Fruit fly (Drosophila melanogaster) whole organism, pupa: ENCODE measurements around the gene CG32066.

Source experiments
- CG10348 ChIP-seq: fragments of 200-800 bp; sonication (Bioruptor generic); IDR thresholded peaks from 2 replicates; pipeline ENCODE4 v1.3.6; 2022; ENCODE audit warnings: missing biosample characterization, missing genetic modification characterization
- CG12605 ChIP-seq: fragments of 200-800 bp; sonication (Bioruptor generic); IDR thresholded peaks from 2 replicates; pipeline ENCODE4 v1.3.6; 2022; ENCODE audit warnings: missing biosample characterization, missing genetic modification characterization
- CG13204 ChIP-seq: fragments of 200-800 bp; sonication (Bioruptor generic); optimal IDR thresholded peaks from 2 replicates; lab custom pipeline; 2018; ENCODE audit warnings: missing biosample characterization, mild to moderate bottlenecking, missing genetic modification characterization, moderate library complexity
- CG14655 ChIP-seq: fragments of 200-800 bp; sonication (Bioruptor generic); optimal IDR thresholded peaks from 3 replicates; lab custom pipeline; 2017; ENCODE audit warnings: mild to moderate bottlenecking, missing biosample characterization, missing genetic modification reagents, missing genetic modification characterization
- CG15710 ChIP-seq: fragments of 200-800 bp; sonication (Bioruptor generic); optimal IDR thresholded peaks from 2 replicates; lab custom pipeline; 2018; ENCODE audit warnings: missing biosample characterization, mild to moderate bottlenecking, missing genetic modification characterization, moderate library complexity
- CG17806 ChIP-seq: fragments of 200-800 bp; sonication (Bioruptor generic); optimal IDR thresholded peaks from 2 replicates; lab custom pipeline; 2018; ENCODE audit warnings: missing biosample characterization, mild to moderate bottlenecking, missing genetic modification characterization, moderate library complexity
- CG32121 ChIP-seq: fragments of 200-800 bp; sonication (Bioruptor generic); IDR thresholded peaks from 2 replicates; pipeline ENCODE4 v1.3.6; 2022; ENCODE audit warnings: missing biosample characterization, missing genetic modification characterization
- CG34367 ChIP-seq: fragments of 200-800 bp; sonication (Bioruptor generic); optimal IDR thresholded peaks from 2 replicates; lab custom pipeline; 2018; ENCODE audit warnings: missing biosample characterization, mild to moderate bottlenecking, missing genetic modification characterization
- CG4496 ChIP-seq: fragments of 200-800 bp; sonication (Bioruptor generic); IDR thresholded peaks from 3 replicates; pipeline ENCODE4 v1.3.6; 2022; ENCODE audit warnings: missing biosample characterization, missing genetic modification characterization
- CG8159 ChIP-seq: fragments of 200-800 bp; sonication (Bioruptor generic); optimal IDR thresholded peaks from 3 replicates; lab custom pipeline; 2018; ENCODE audit warnings: missing biosample characterization, mild to moderate bottlenecking, missing genetic modification characterization, moderate library complexity
- CG8301 ChIP-seq: fragments of 200-800 bp; sonication (Bioruptor generic); optimal IDR thresholded peaks from 2 replicates; lab custom pipeline; 2018; ENCODE audit warnings: missing biosample characterization, mild to moderate bottlenecking, missing genetic modification characterization
- CG9948 ChIP-seq: fragments of 200-800 bp; sonication (Bioruptor generic); optimal IDR thresholded peaks from 2 replicates; lab custom pipeline; 2018; ENCODE audit warnings: missing biosample characterization, mild to moderate bottlenecking, missing genetic modification characterization, moderate library complexity
- D1 ChIP-seq: fragments of 200-800 bp; sonication (Bioruptor generic); optimal IDR thresholded peaks from 2 replicates; lab custom pipeline; 2018; ENCODE audit warnings: missing biosample characterization, mild to moderate bottlenecking, missing genetic modification characterization, moderate library complexity
- EcR ChIP-seq: fragments of 200-800 bp; sonication (Bioruptor generic); optimal IDR thresholded peaks from 3 replicates; lab custom pipeline; 2019; ENCODE audit warnings: missing biosample characterization, missing genetic modification characterization, mild to moderate bottlenecking, moderate library complexity, missing genetic modification reagents
- Ets98B ChIP-seq: fragments of 200-800 bp; sonication (Bioruptor generic); IDR thresholded peaks from 2 replicates; pipeline ENCODE4 v1.3.6; 2022; ENCODE audit warnings: missing biosample characterization, missing genetic modification characterization
- Pif1A ChIP-seq: fragments of 200-800 bp; sonication (Bioruptor generic); optimal IDR thresholded peaks from 3 replicates; lab custom pipeline; 2016; ENCODE audit warnings: missing biosample characterization, missing genetic modification characterization
- Pif1B ChIP-seq: fragments of 200-800 bp; sonication (Bioruptor generic); optimal IDR thresholded peaks from 3 replicates; lab custom pipeline; 2016; ENCODE audit warnings: missing biosample characterization, missing genetic modification characterization
- Snoo ChIP-seq: fragments of 200-800 bp; sonication (Bioruptor generic); optimal IDR thresholded peaks from 3 replicates; lab custom pipeline; 2017; ENCODE audit warnings: missing biosample characterization, mild to moderate bottlenecking, missing genetic modification characterization, inconsistent platforms
- fd96Ca ChIP-seq: fragments of 200-800 bp; sonication (Bioruptor generic); IDR thresholded peaks from 3 replicates; pipeline ENCODE4 v1.3.6; 2022; ENCODE audit warnings: missing biosample characterization, missing genetic modification characterization
- gl ChIP-seq: fragments of 200-800 bp; sonication (Bioruptor generic); optimal IDR thresholded peaks from 2 replicates; lab custom pipeline; 2018; ENCODE audit warnings: missing biosample characterization, mild to moderate bottlenecking, missing genetic modification characterization
- rn ChIP-seq: fragments of 200-800 bp; sonication (Bioruptor generic); IDR thresholded peaks from 2 replicates; pipeline ENCODE4 v1.3.6; 2022; ENCODE audit warnings: missing biosample characterization, missing genetic modification characterization

The CG32066 gene

DNA sequence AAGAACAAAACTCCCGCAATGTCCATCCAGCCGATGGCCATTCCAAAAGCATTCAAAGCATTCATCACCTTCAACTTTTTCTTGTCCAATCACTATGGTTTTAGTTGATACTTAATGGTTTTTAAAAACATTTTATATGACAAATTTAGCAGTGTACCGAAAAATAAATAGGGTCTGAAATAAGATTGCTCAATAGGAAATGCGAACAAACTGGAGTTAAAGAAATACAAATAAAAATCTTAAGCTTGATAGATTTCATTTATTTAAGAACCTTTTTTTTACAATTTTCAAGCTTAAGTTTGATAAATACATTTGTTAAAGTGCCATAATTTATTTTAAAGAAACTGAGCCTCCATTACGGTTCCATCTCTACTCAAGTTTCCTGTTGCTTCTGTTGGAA lies 35.3 kb downstream of the CG32066 start, which contains the start of gene CG43127:
Gene CG43127 (minus strand): TSS at position 101 of the 400 bp plus-strand sequence.
- no peak for TF ChIP-seq Pif1A (GFP tag; lab: Kevin White, UChicago)
- no peak for TF ChIP-seq Pif1B (GFP tag; lab: Kevin White, UChicago)
- no peak for TF ChIP-seq CG9948
- TF ChIP-seq CG34367 (tag; lab: Kevin White, UChicago): no peak
- TF ChIP-seq CG8159 (tag; lab: Kevin White, UChicago): no peak
- no peak for TF ChIP-seq rn (GFP tag; lab: Robert Waterston, UW)
- TF ChIP-seq Snoo (tag; lab: Kevin White, UChicago): no peak
- no peak for TF ChIP-seq CG13204 (GFP tag; lab: Kevin White, UChicago)
- TF ChIP-seq fd96Ca (GFP tag; lab: Robert Waterston, UW): no peak
- no peak for TF ChIP-seq Ets98B (GFP tag; lab: Robert Waterston, UW)
- no peak for TF ChIP-seq CG4496
- no peak for TF ChIP-seq CG12605 (GFP tag; lab: Robert Waterston, UW)
- TF ChIP-seq CG14655 (GFP tag; lab: Kevin White, UChicago): no peak
- no peak for TF ChIP-seq CG10348 (GFP tag; lab: Robert Waterston, UW)
- TF ChIP-seq CG32121 (GFP tag; lab: Robert Waterston, UW): no peak
- TF ChIP-seq CG8301 (tag; lab: Kevin White, UChicago): no peak
- TF ChIP-seq EcR: no peak
- TF ChIP-seq gl: no peak
- no peak for TF ChIP-seq CG15710 (tag; lab: Kevin White, UChicago)
- TF ChIP-seq D1 (tag; lab: Kevin White, UChicago): no peak

DNA sequence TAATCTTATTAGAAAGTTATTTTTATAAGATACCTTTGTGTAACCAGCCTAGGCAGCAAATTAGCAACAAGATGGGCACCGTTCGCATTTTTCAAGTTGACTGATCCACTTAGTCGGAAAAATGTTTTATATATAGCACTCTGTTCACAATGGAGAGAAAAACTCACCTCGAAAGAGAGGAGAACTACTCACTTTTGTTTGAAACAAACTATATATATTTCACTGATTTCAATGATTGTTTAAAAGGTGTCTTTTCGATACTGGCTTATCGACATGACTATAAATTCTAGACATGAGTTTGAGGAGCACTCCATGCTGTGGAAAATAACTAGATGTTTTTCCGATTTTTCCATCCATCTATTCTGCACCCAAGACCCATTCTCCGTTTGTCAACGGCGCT lies 37.3 kb downstream of the CG32066 start, which contains the start of gene CG42521:
Gene CG42521 (minus strand): TSS at position 101 of the 400 bp plus-strand sequence.
- TF ChIP-seq CG17806 (tag; lab: Kevin White, UChicago) (no peak), D1 (tag; lab: Kevin White, UChicago) (no peak), CG8159 (tag; lab: Kevin White, UChicago) (no peak), gl (no peak), fd96Ca (GFP tag; lab: Robert Waterston, UW) (no peak), CG8301 (tag; lab: Kevin White, UChicago) (no peak), CG9948 (no peak), CG12605 (GFP tag; lab: Robert Waterston, UW) (no peak), CG14655 (GFP tag; lab: Kevin White, UChicago) (no peak), CG10348 (GFP tag; lab: Robert Waterston, UW) (no peak), CG4496 (no peak), Pif1A (GFP tag; lab: Kevin White, UChicago) (no peak), EcR (no peak), CG15710 (tag; lab: Kevin White, UChicago) (no peak), rn (GFP tag; lab: Robert Waterston, UW) (no peak)

DNA sequence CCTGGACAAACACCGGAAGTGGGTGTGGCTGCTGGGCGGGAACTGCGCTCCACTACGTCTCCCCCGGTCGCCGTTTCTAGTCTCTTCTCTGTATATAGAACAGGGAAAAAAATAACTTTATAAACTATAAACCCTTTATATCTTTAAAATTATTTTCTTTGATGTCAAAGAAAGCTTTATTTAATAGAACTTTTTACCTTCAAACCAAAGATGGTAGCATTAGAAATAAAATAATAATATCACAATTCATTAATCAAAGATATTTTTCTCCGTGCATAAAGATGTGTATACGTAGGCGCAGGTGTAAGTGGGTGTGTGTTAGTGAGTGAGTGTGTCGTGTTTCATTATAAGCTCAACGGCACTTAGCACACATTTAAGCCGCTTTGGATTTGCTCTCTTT lies 61.3 kb downstream of the CG32066 start:
- TF ChIP-seq EcR: no peak
- no peak for TF ChIP-seq CG34367 (tag; lab: Kevin White, UChicago)
- no peak for TF ChIP-seq CG8301 (tag; lab: Kevin White, UChicago)
- TF ChIP-seq CG32121 (GFP tag; lab: Robert Waterston, UW): no peak
- TF ChIP-seq Snoo (tag; lab: Kevin White, UChicago): no peak
- no peak for TF ChIP-seq Ets98B (GFP tag; lab: Robert Waterston, UW)
- TF ChIP-seq D1 (tag; lab: Kevin White, UChicago): no peak
- TF ChIP-seq CG15710 (tag; lab: Kevin White, UChicago): no peak
- no peak for TF ChIP-seq Pif1B (GFP tag; lab: Kevin White, UChicago)
- TF ChIP-seq CG4496: no peak
- TF ChIP-seq CG13204 (GFP tag; lab: Kevin White, UChicago): no peak
- TF ChIP-seq CG8159 (tag; lab: Kevin White, UChicago): no peak
- TF ChIP-seq Pif1A (GFP tag; lab: Kevin White, UChicago): no peak
